Worm (Caenorhabditis elegans) whole organism, midembryonic: Measurements from ENCODE around the gene trcs-1.

Source experiments
- flt-1 ChIP-seq: fragments of 200-800 bp; sonication (Bioruptor generic); IDR thresholded peaks from 2 replicates; pipeline ENCODE4 v1.3.6; 2022; ENCODE audit warnings: missing genetic modification characterization, missing compliant biosample characterization
- med-1 ChIP-seq: sonication (generic microtip); optimal IDR thresholded peaks from 2 replicates; lab custom pipeline; 2017; ENCODE audit warnings: missing genetic modification characterization, mild to moderate bottlenecking, missing compliant biosample characterization, antibody characterized with exemption, missing genetic modification reagents; ENCODE audit not compliant: insufficient read depth
- ref-1 ChIP-seq: fragments of 200-800 bp; sonication (Bioruptor generic); conservative IDR thresholded peaks from 2 replicates; pipeline ENCODE4 v1.3.6; 2022; ENCODE audit warnings: missing genetic modification reagents, missing genetic modification characterization, missing compliant biosample characterization
- ztf-23 ChIP-seq: fragments of 200-800 bp; sonication (Bioruptor generic); IDR thresholded peaks from 2 replicates; pipeline ENCODE4 v1.3.6; 2022; ENCODE audit warnings: missing genetic modification reagents, missing genetic modification characterization, missing compliant biosample characterization
- ztf-29 ChIP-seq: fragments of 200-800 bp; sonication (Bioruptor generic); IDR thresholded peaks from 2 replicates; pipeline ENCODE4 v1.3.6; 2022; ENCODE audit warnings: missing genetic modification reagents, missing genetic modification characterization, missing compliant biosample characterization

DNA sequence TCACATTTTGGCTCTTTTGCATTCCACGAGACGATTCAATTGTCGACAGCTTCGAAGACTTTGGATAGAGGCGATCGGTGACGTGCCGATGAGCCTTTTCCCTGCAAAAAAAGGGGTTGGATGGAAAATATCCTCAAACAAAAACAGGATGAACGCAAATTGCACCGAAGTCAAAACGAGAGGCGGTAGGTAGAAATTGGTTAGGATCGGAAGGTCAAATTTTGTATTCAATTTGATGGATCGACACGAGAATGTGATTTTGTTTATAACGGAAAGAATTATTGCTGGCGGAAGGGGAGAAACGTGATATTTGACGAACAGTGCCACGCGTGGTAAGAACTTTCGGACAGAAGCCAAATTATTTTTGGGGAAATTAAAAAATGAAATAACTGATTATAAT is 46.2 kb upstream of the trcs-1 start, which contains the start of gene mca-1:
- TF ChIP-seq flt-1 (GFP tag; lab: Robert Waterston, UW) (no peak), med-1 (GFP tag; lab: Kevin White, UChicago) (no peak), ztf-23 (GFP tag; lab: Robert Waterston, UW) (no peak), ztf-29 (GFP tag; lab: Robert Waterston, UW) (no peak), ref-1 (no peak)
